Worm (Caenorhabditis elegans): Measurements from ENCODE around the gene dod-3.

DNA sequence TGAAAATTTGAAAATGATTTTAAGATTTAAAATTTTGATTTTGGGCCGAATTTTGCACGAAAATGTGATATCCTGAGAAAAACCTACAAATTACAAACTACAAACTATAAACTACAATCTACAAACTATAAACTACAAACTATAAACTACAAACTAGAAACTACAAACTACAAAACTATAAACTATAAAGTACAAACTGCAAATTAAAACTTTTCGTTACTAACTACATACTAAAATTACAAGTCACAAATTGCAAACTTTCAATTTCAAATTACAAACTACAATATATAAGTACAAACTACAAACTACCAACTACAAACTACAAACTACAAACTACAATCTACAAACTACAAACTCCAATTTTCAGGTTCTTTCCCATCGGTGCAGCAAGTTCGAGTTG lies 47.4 kb downstream of the dod-3 start:
- TF ChIP-seq ceh-18 (tag; optimal IDR thresholded peaks at IDR 0.05): no peak
- TF ChIP-seq Y22D7AL.16 (tag; optimal IDR thresholded peaks at IDR 0.05): no peak
- TF ChIP-seq hlh-13 (GFP tag; optimal IDR thresholded peaks at IDR 0.05): no peak
